Fruit fly (Drosophila melanogaster): Measurements from ENCODE around the gene CG9581.
"Not testable (repeated sequence)": the region's sequence is repeated elsewhere in the genome, so short reads cannot be mapped to it uniquely, and the experiment has no call there.

Gene CG9581

dm6 chrX:20155947-20156346 is 13.8 kb downstream of the CG9581 start:
- TF ChIP-seq h (GFP tag; optimal IDR thresholded peaks at IDR 0.05): no peak
- no peak for TF ChIP-seq CrebA (GFP tag; optimal IDR thresholded peaks at IDR 0.05; ENCODE audit: borderline replicate concordance)
- no peak for TF ChIP-seq Rel (GFP tag; optimal IDR thresholded peaks at IDR 0.05)
- TF ChIP-seq Rel (tag; optimal IDR thresholded peaks at IDR 0.05): no peak
- TF ChIP-seq sv (GFP tag; optimal IDR thresholded peaks at IDR 0.05): no peak
- no peak for TF ChIP-seq dl (GFP tag; optimal IDR thresholded peaks at IDR 0.05; ENCODE audit: insufficient read depth in 1 of 2, partially characterized antibody in 2 of 2)
- no peak for TF ChIP-seq woc (GFP tag; optimal IDR thresholded peaks at IDR 0.05)
- TF ChIP-seq CG9705 (GFP tag; optimal IDR thresholded peaks at IDR 0.05): no peak
- TF ChIP-seq Mio (GFP tag; optimal IDR thresholded peaks at IDR 0.05): no peak
- no peak for TF ChIP-seq Dfd (GFP tag; optimal IDR thresholded peaks at IDR 0.05)
- TF ChIP-seq dsf (GFP tag; optimal IDR thresholded peaks at IDR 0.05; ENCODE audit: borderline replicate concordance): no peak
- TF ChIP-seq foxo (GFP tag; optimal IDR thresholded peaks at IDR 0.05): no peak
- TF ChIP-seq Sp1 (GFP tag; optimal IDR thresholded peaks at IDR 0.05): no peak
- TF ChIP-seq HLH106 (tag; optimal IDR thresholded peaks at IDR 0.05): no peak

dm6 chrX:20147693-20148174 is 22.0 kb downstream of the CG9581 start, which contains the start of gene aspr:
aspr (plus strand) TSS chrX:20148124.
- no peak for TF ChIP-seq psq (GFP tag; optimal IDR thresholded peaks at IDR 0.05)
- TF ChIP-seq rgr (GFP tag; optimal IDR thresholded peaks at IDR 0.05): no peak
- no peak for TF ChIP-seq Sp1 (GFP tag; optimal IDR thresholded peaks at IDR 0.05)
- TF ChIP-seq GATAd (GFP tag; optimal IDR thresholded peaks at IDR 0.05): no peak
- no peak for TF ChIP-seq Mio (GFP tag; optimal IDR thresholded peaks at IDR 0.05)
- no peak for TF ChIP-seq Rel (GFP tag; optimal IDR thresholded peaks at IDR 0.05)
- no peak for TF ChIP-seq Rel (tag; optimal IDR thresholded peaks at IDR 0.05)
- TF ChIP-seq Myc (optimal IDR thresholded peaks at IDR 0.05): no peak
- no peak for TF ChIP-seq Jra (GFP tag; optimal IDR thresholded peaks at IDR 0.05)
- no peak for TF ChIP-seq Hr78 (GFP tag; optimal IDR thresholded peaks at IDR 0.05)
- TF ChIP-seq foxo (GFP tag; optimal IDR thresholded peaks at IDR 0.05): no peak
- no peak for TF ChIP-seq Dfd (GFP tag; optimal IDR thresholded peaks at IDR 0.05)
- no peak for TF ChIP-seq Hr83 (GFP tag; optimal IDR thresholded peaks at IDR 0.05; ENCODE audit: poor library complexity, severe bottlenecking)
- no peak for TF ChIP-seq OdsH (GFP tag; optimal IDR thresholded peaks at IDR 0.05)
- no peak for TF ChIP-seq dl (GFP tag; optimal IDR thresholded peaks at IDR 0.05; ENCODE audit: insufficient read depth in 1 of 2, partially characterized antibody in 2 of 2)
- no peak for TF ChIP-seq Vsx2 (GFP tag; optimal IDR thresholded peaks at IDR 0.05; ENCODE audit: partially characterized antibody)
- TF ChIP-seq HLH106 (tag; optimal IDR thresholded peaks at IDR 0.05): no peak
- TF ChIP-seq sv (GFP tag; optimal IDR thresholded peaks at IDR 0.05): no peak
- TF ChIP-seq CG32264 (GFP tag; optimal IDR thresholded peaks at IDR 0.05): no peak

- TF ChIP-seq ey (GFP tag; optimal IDR thresholded peaks at IDR 0.05); N (GFP tag; optimal IDR thresholded peaks at IDR 0.05); Myc (optimal IDR thresholded peaks at IDR 0.05): not testable (repeated sequence)
Measured at dm6 chrX:20143088-20143487, 26.7 kb downstream of the CG9581 start, which contains the start of gene Or19a. Or19a (minus strand) TSS chrX:20143188.

dm6 chrX:20140710-20141109 is 29.1 kb downstream of the CG9581 start, which contains the start of gene CG34332:
CG34332 (plus strand) TSS chrX:20141010.
- no peak for TF ChIP-seq Myc (optimal IDR thresholded peaks at IDR 0.05)
- TF ChIP-seq rgr (GFP tag; optimal IDR thresholded peaks at IDR 0.05): no peak
- TF ChIP-seq usp (GFP tag; optimal IDR thresholded peaks at IDR 0.05): no peak
- no peak for TF ChIP-seq foxo (GFP tag; optimal IDR thresholded peaks at IDR 0.05)
- no peak for TF ChIP-seq Abd-B (GFP tag; optimal IDR thresholded peaks at IDR 0.05)

- TF ChIP-seq HLH106 (tag; optimal IDR thresholded peaks at IDR 0.05): no peak
- no peak for TF ChIP-seq CG32264 (GFP tag; optimal IDR thresholded peaks at IDR 0.05)
- TF ChIP-seq CG9705 (GFP tag; optimal IDR thresholded peaks at IDR 0.05): no peak
- no peak for TF ChIP-seq dmrt93B (GFP tag; optimal IDR thresholded peaks at IDR 0.05)
- TF ChIP-seq Rel (GFP tag; optimal IDR thresholded peaks at IDR 0.05): no peak
- no peak for TF ChIP-seq Rel (tag; optimal IDR thresholded peaks at IDR 0.05)
- TF ChIP-seq rgr (GFP tag; optimal IDR thresholded peaks at IDR 0.05): no peak
- no peak for TF ChIP-seq Mio (GFP tag; optimal IDR thresholded peaks at IDR 0.05)
- TF ChIP-seq Myc (optimal IDR thresholded peaks at IDR 0.05): no peak
- no peak for TF ChIP-seq GATAd (GFP tag; optimal IDR thresholded peaks at IDR 0.05)
- TF ChIP-seq Abd-B (GFP tag; optimal IDR thresholded peaks at IDR 0.05): no peak
Measured at dm6 chrX:20139493-20139892, 30.3 kb downstream of the CG9581 start, which contains the start of gene CG42583. CG42583 (plus strand) TSS chrX:20139793.
